Worm (Caenorhabditis elegans) whole organism, early embryonic: ENCODE results near the gene Y110A2AL.2.

ENCODE experiments used
- F13C5.2 ChIP-seq: sonication (generic microtip); optimal IDR thresholded peaks from 2 replicates; lab custom pipeline; 2017; ENCODE audit warnings: mild to moderate bottlenecking, missing genetic modification characterization, inconsistent platforms, missing compliant biosample characterization
- aly-1 ChIP-seq: sonication (generic microtip); optimal IDR thresholded peaks from 2 replicates; lab custom pipeline; 2016; ENCODE audit warnings: missing genetic modification characterization, missing compliant biosample characterization
- ama-1 ChIP-seq: fragments of 150-350 bp; optimal IDR thresholded peaks from 2 replicates; lab custom pipeline; 2014
- ceh-36 ChIP-seq: sonication (generic microtip); optimal IDR thresholded peaks from 2 replicates; lab custom pipeline; 2016; ENCODE audit warnings: missing genetic modification characterization, inconsistent platforms, missing compliant biosample characterization
- ets-7 ChIP-seq: sonication (generic microtip); optimal IDR thresholded peaks from 2 replicates; lab custom pipeline; 2016; ENCODE audit warnings: missing genotype, missing genetic modification characterization, missing compliant biosample characterization
- flt-1 ChIP-seq: fragments of 200-800 bp; sonication (Bioruptor generic); IDR thresholded peaks from 2 replicates; pipeline ENCODE4 v1.3.6; 2022; ENCODE audit warnings: missing genetic modification characterization, missing compliant biosample characterization
- hmbx-1 ChIP-seq: sonication (generic microtip); optimal IDR thresholded peaks from 2 replicates; lab custom pipeline; 2016; ENCODE audit warnings: mild to moderate bottlenecking, missing genetic modification characterization, missing compliant biosample characterization
- hmg-4 ChIP-seq: fragments of 200-800 bp; sonication (Bioruptor generic); optimal IDR thresholded peaks from 2 replicates; lab custom pipeline; 2018; ENCODE audit warnings: mild to moderate bottlenecking, missing genetic modification characterization, missing compliant biosample characterization
- hnd-1 ChIP-seq: sonication (generic microtip); optimal IDR thresholded peaks from 2 replicates; lab custom pipeline; 2016; ENCODE audit warnings: missing genetic modification characterization, missing compliant biosample characterization
- tbx-11 ChIP-seq: fragments of 200-800 bp; sonication (Bioruptor generic); IDR thresholded peaks from 2 replicates; pipeline ENCODE4 v1.3.6; 2022; ENCODE audit warnings: missing genetic modification characterization, missing compliant biosample characterization
- tra-4 ChIP-seq: sonication (generic microtip); optimal IDR thresholded peaks from 2 replicates; lab custom pipeline; 2017; ENCODE audit warnings: missing genetic modification characterization, missing compliant biosample characterization

ce11 chrII:2874801-2875200 lies 7.0 kb downstream of the Y110A2AL.2 start, which contains the start of gene Y110A2AL.1:
- TF ChIP-seq hnd-1: no peak
- no peak for TF ChIP-seq ama-1 (lab: Kevin White, UChicago)
- TF ChIP-seq flt-1 (GFP tag; lab: Robert Waterston, UW): no peak
- TF ChIP-seq ets-7: no peak
- no peak for TF ChIP-seq hmbx-1 (tag; lab: Kevin White, UChicago)
- TF ChIP-seq tra-4 (tag; lab: Kevin White, UChicago): no peak
- no peak for TF ChIP-seq aly-1
- TF ChIP-seq F13C5.2 (tag; lab: Kevin White, UChicago): no peak
- no peak for TF ChIP-seq ceh-36 (tag; lab: Kevin White, UChicago)
- no peak for TF ChIP-seq hmg-4 (GFP tag; lab: Kevin White, UChicago)
- no peak for TF ChIP-seq tbx-11 (GFP tag; lab: Robert Waterston, UW)
